Fruit fly (Drosophila melanogaster) whole organism, embryonic: Measurements from ENCODE around the gene r-l.

ENCODE experiments used
- Aef1 ChIP-seq: fragments of 200-800 bp; sonication (Bioruptor generic); IDR thresholded peaks from 3 replicates; pipeline ENCODE4 v1.3.6; 2022; ENCODE audit warnings: missing biosample characterization, missing genetic modification characterization
- Blimp-1 ChIP-seq: fragments of 200-800 bp; sonication (Bioruptor generic); optimal IDR thresholded peaks from 3 replicates; lab custom pipeline; 2018; ENCODE audit warnings: missing biosample characterization, missing genetic modification characterization, mild to moderate bottlenecking, moderate library complexity, missing genetic modification reagents
- Bteb2 ChIP-seq: fragments of 200-800 bp; sonication (Bioruptor generic); optimal IDR thresholded peaks from 2 replicates; lab custom pipeline; 2016; ENCODE audit warnings: missing biosample characterization, missing genetic modification characterization
- CG1024 ChIP-seq: fragments of 200-800 bp; sonication (Bioruptor generic); IDR thresholded peaks from 2 replicates; pipeline ENCODE4 v1.3.6; 2022; ENCODE audit warnings: missing biosample characterization, missing genetic modification characterization
- CG10321 ChIP-seq: fragments of 200-800 bp; sonication (Bioruptor generic); IDR thresholded peaks from 2 replicates; pipeline ENCODE4 v1.3.6; 2022; ENCODE audit warnings: missing biosample characterization, missing genetic modification characterization
- CG11723 ChIP-seq: fragments of 200-800 bp; sonication (Bioruptor generic); optimal IDR thresholded peaks from 2 replicates; lab custom pipeline; 2017; ENCODE audit warnings: missing biosample characterization, mild to moderate bottlenecking, missing genetic modification characterization
- CG12769 ChIP-seq: fragments of 200-800 bp; sonication (Bioruptor generic); optimal IDR thresholded peaks from 2 replicates; lab custom pipeline; 2019; ENCODE audit warnings: missing biosample characterization, mild to moderate bottlenecking, missing genetic modification characterization, moderate library complexity
- CG13287 ChIP-seq: fragments of 200-800 bp; sonication (Bioruptor generic); IDR thresholded peaks from 2 replicates; pipeline ENCODE4 v1.3.6; 2022; ENCODE audit warnings: missing biosample characterization, missing genetic modification characterization; ENCODE audit not compliant: partially characterized antibody
- CG14860 ChIP-seq: fragments of 200-800 bp; sonication (Bioruptor generic); IDR thresholded peaks from 3 replicates; pipeline ENCODE4 v1.3.6; 2022; ENCODE audit warnings: missing biosample characterization, missing genetic modification characterization; ENCODE audit not compliant: partially characterized antibody
- CG15696 ChIP-seq: fragments of 200-800 bp; sonication (Bioruptor generic); optimal IDR thresholded peaks from 2 replicates; lab custom pipeline; 2019; ENCODE audit warnings: missing biosample characterization, mild to moderate bottlenecking, missing genetic modification characterization, moderate library complexity
- CG16813 ChIP-seq: fragments of 200-800 bp; sonication (Bioruptor generic); IDR thresholded peaks from 3 replicates; pipeline ENCODE4 v1.3.6; 2022; ENCODE audit warnings: missing biosample characterization, missing genetic modification characterization; ENCODE audit not compliant: partially characterized antibody
- CG1832 ChIP-seq: fragments of 200-800 bp; sonication (Bioruptor generic); optimal IDR thresholded peaks from 2 replicates; lab custom pipeline; 2017; ENCODE audit warnings: missing biosample characterization, mild to moderate bottlenecking, missing genetic modification characterization, inconsistent platforms
- CG2712 ChIP-seq: fragments of 200-800 bp; optimal IDR thresholded peaks from 3 replicates; lab custom pipeline; 2019; ENCODE audit warnings: missing biosample characterization, mild to moderate bottlenecking, missing genetic modification characterization, moderate library complexity
- CG2875 ChIP-seq: fragments of 200-800 bp; sonication (Bioruptor generic); optimal IDR thresholded peaks from 2 replicates; lab custom pipeline; 2017; ENCODE audit warnings: missing biosample characterization, mild to moderate bottlenecking, missing genetic modification characterization, missing genetic modification reagents
- CG2889 ChIP-seq: fragments of 200-800 bp; sonication (Bioruptor generic); IDR thresholded peaks from 3 replicates; pipeline ENCODE4 v1.3.6; 2022; ENCODE audit warnings: missing biosample characterization, missing genetic modification characterization
- CG3995 ChIP-seq: fragments of 200-800 bp; sonication (Bioruptor generic); optimal IDR thresholded peaks from 3 replicates; lab custom pipeline; 2016; ENCODE audit warnings: missing biosample characterization, missing genetic modification characterization
- CG7357 ChIP-seq: fragments of 200-800 bp; sonication (Bioruptor generic); IDR thresholded peaks from 3 replicates; pipeline ENCODE4 v1.3.6; 2022; ENCODE audit warnings: missing biosample characterization, missing genetic modification characterization
- CG8924 ChIP-seq: fragments of 200-800 bp; optimal IDR thresholded peaks from 3 replicates; lab custom pipeline; 2019; ENCODE audit warnings: missing biosample characterization, mild to moderate bottlenecking, missing genetic modification characterization, moderate library complexity
- CrebB ChIP-seq: fragments of 200-800 bp; sonication (Bioruptor generic); optimal IDR thresholded peaks from 3 replicates; lab custom pipeline; 2018; ENCODE audit warnings: missing biosample characterization, mild to moderate bottlenecking, missing genetic modification characterization
- Deaf1 ChIP-seq: fragments of 200-800 bp; optimal IDR thresholded peaks from 3 replicates; lab custom pipeline; 2019; ENCODE audit warnings: missing biosample characterization, mild to moderate bottlenecking, missing genetic modification characterization, moderate library complexity
- Dref ChIP-seq: fragments of 200-800 bp; sonication (Bioruptor generic); IDR thresholded peaks from 2 replicates; pipeline ENCODE4 v1.3.6; 2022; ENCODE audit warnings: missing biosample characterization, missing genetic modification characterization
- Drgx ChIP-seq: fragments of 200-800 bp; sonication (Bioruptor generic); IDR thresholded peaks from 2 replicates; pipeline ENCODE4 v1.3.6; 2022; ENCODE audit warnings: missing biosample characterization, missing genetic modification characterization
- Ets65A ChIP-seq: fragments of 200-800 bp; sonication (Bioruptor generic); peaks from one replicate; lab custom pipeline; 2016; ENCODE audit warnings: missing biosample characterization, missing genetic modification characterization
- Fer1 ChIP-seq: fragments of 200-800 bp; sonication (Bioruptor generic); optimal IDR thresholded peaks from 2 replicates; lab custom pipeline; 2017; ENCODE audit warnings: missing biosample characterization, mild to moderate bottlenecking, missing genetic modification characterization
- Hey ChIP-seq: fragments of 200-800 bp; sonication (Bioruptor generic); optimal IDR thresholded peaks from 3 replicates; lab custom pipeline; 2018; ENCODE audit warnings: missing biosample characterization, mild to moderate bottlenecking, missing genetic modification characterization
- Jarid2 ChIP-seq: fragments of 200-800 bp; sonication (Bioruptor generic); optimal IDR thresholded peaks from 3 replicates; lab custom pipeline; 2017; ENCODE audit warnings: mild to moderate bottlenecking, missing biosample characterization, missing genetic modification reagents, missing genetic modification characterization
- Med ChIP-seq: fragments of 200-800 bp; sonication (Bioruptor generic); peaks from one replicate; lab custom pipeline; 2016; ENCODE audit warnings: missing biosample characterization, missing genetic modification characterization, mild to moderate bottlenecking, inconsistent platforms, moderate library complexity
- NK7.1 ChIP-seq: fragments of 200-800 bp; sonication (Bioruptor generic); optimal IDR thresholded peaks from 3 replicates; lab custom pipeline; 2016; ENCODE audit warnings: missing biosample characterization, missing genetic modification characterization
- Pdp1 ChIP-seq, 2 experiments: fragments of 200-800 bp; sonication (Bioruptor generic); optimal IDR thresholded peaks; 3 replicates each; lab custom pipeline; 2016; ENCODE audit warnings: missing biosample characterization in 2 of 2, missing genetic modification characterization in 2 of 2, mild to moderate bottlenecking in 1 of 2, moderate library complexity in 1 of 2
- Sox102F ChIP-seq: fragments of 200-800 bp; sonication (Bioruptor generic); optimal IDR thresholded peaks from 2 replicates; lab custom pipeline; 2018; ENCODE audit warnings: missing biosample characterization, mild to moderate bottlenecking, missing genetic modification characterization, moderate library complexity
- TFAM ChIP-seq: fragments of 200-800 bp; sonication (Bioruptor generic); optimal IDR thresholded peaks from 2 replicates; lab custom pipeline; 2017; ENCODE audit warnings: missing biosample characterization, missing genetic modification characterization, inconsistent platforms
- Xrp1 ChIP-seq: fragments of 200-800 bp; sonication (Bioruptor generic); IDR thresholded peaks from 2 replicates; pipeline ENCODE4 v1.3.6; 2022; ENCODE audit warnings: missing biosample characterization, missing genetic modification characterization
- ato ChIP-seq: fragments of 200-800 bp; sonication (Bioruptor generic); IDR thresholded peaks from 2 replicates; pipeline ENCODE4 v1.3.6; 2022; ENCODE audit warnings: missing biosample characterization, missing genetic modification characterization; ENCODE audit not compliant: partially characterized antibody
- chinmo ChIP-seq: fragments of 200-800 bp; sonication (Bioruptor generic); IDR thresholded peaks from 4 replicates; pipeline ENCODE4 v1.3.6; 2022; ENCODE audit warnings: missing biosample characterization, missing genetic modification characterization; ENCODE audit not compliant: partially characterized antibody
- ci ChIP-seq: fragments of 200-800 bp; sonication (Bioruptor generic); IDR thresholded peaks from 3 replicates; pipeline ENCODE4 v1.3.6; 2022; ENCODE audit warnings: missing biosample characterization, missing genetic modification characterization
- fu2 ChIP-seq: fragments of 200-800 bp; sonication (Bioruptor generic); optimal IDR thresholded peaks from 2 replicates; lab custom pipeline; 2016; ENCODE audit warnings: missing biosample characterization, missing genetic modification characterization
- nom ChIP-seq: fragments of 200-800 bp; sonication (Bioruptor generic); optimal IDR thresholded peaks from 2 replicates; lab custom pipeline; 2017; ENCODE audit warnings: missing biosample characterization, missing genetic modification characterization, mild to moderate bottlenecking, moderate library complexity, missing genetic modification reagents
- pros ChIP-seq: fragments of 200-800 bp; sonication (Bioruptor generic); optimal IDR thresholded peaks from 3 replicates; lab custom pipeline; 2019; ENCODE audit warnings: missing biosample characterization, mild to moderate bottlenecking, missing genetic modification characterization, moderate library complexity
- sd ChIP-seq: fragments of 200-800 bp; sonication (Bioruptor generic); optimal IDR thresholded peaks from 3 replicates; lab custom pipeline; 2018; ENCODE audit warnings: missing biosample characterization, mild to moderate bottlenecking, missing genetic modification characterization, moderate library complexity
- sens ChIP-seq: fragments of 200-800 bp; sonication (Bioruptor generic); peaks from one replicate; lab custom pipeline; 2016; ENCODE audit warnings: missing biosample characterization, missing genetic modification characterization
- sob ChIP-seq: fragments of 200-800 bp; sonication (Bioruptor generic); IDR thresholded peaks from 2 replicates; pipeline ENCODE4 v1.3.6; 2022; ENCODE audit warnings: missing biosample characterization, missing genetic modification characterization
- trh ChIP-seq: fragments of 200-800 bp; sonication (Bioruptor generic); optimal IDR thresholded peaks from 2 replicates; lab custom pipeline; 2016; ENCODE audit warnings: missing biosample characterization, missing genetic modification characterization
- vfl ChIP-seq: fragments of 200-800 bp; sonication (Bioruptor generic); optimal IDR thresholded peaks from 2 replicates; lab custom pipeline; 2016; ENCODE audit warnings: missing biosample characterization, missing genetic modification characterization

The r-l gene

dm6 chr3R:21091500-21091899 lies 18.4 kb upstream of the r-l start:
- TF ChIP-seq Sox102F (GFP tag; lab: Kevin White, UChicago) (no peak), Blimp-1 (GFP tag; lab: Kevin White, UChicago) (peak; percentile 60), CG12769 (tag; lab: Kevin White, UChicago) (peak; percentile 45), chinmo (0 out of 4 replicates have a peak, but pooled peaks have one; percentile 36), pros (GFP tag; lab: Kevin White, UChicago) (no peak)

- no peak for TF ChIP-seq CG11723 (GFP tag; lab: Kevin White, UChicago)
- no peak for TF ChIP-seq Aef1 (GFP tag; lab: Robert Waterston, UW)
- TF ChIP-seq Med, result peak; percentile 51
- TF ChIP-seq sd (tag; lab: Kevin White, UChicago), result peak; percentile 7
- no peak for TF ChIP-seq CG1024
- peak; percentile 51 for TF ChIP-seq CG12769 (tag; lab: Kevin White, UChicago)
- TF ChIP-seq ato, result 0 out of 2 replicates have a peak, but pooled peaks have one; percentile 16
- TF ChIP-seq Pdp1 (GFP tag; optimal IDR thresholded peaks at IDR 0.05; lab: Kevin White, UChicago), result peak in 1 of 2 experiments; percentile 80
- 0 out of 3 replicates have a peak, but pooled peaks have one; percentile 36 for TF ChIP-seq ci
- TF ChIP-seq Ets65A, result peak; percentile 77
Measured at dm6 chr3R:21090230-21091021, 17.3 kb upstream of the r-l start.

dm6 chr3R:21089416-21089815 lies 16.3 kb upstream of the r-l start:
- TF ChIP-seq Drgx (GFP tag; lab: Robert Waterston, UW) (peak; percentile 52; the same call in 1 of the 2 replicates), sens (peak; percentile 24), CG15696 (no peak), CG14860 (GFP tag; lab: Robert Waterston, UW) (no peak), nom (peak; percentile 6), Xrp1 (GFP tag; lab: Robert Waterston, UW) (0 out of 2 replicates have a peak, but pooled peaks have one; percentile 12), vfl (no peak), trh (no peak)

- TF ChIP-seq CG13287 (GFP tag; lab: Robert Waterston, UW) (no peak), CrebB (tag; lab: Kevin White, UChicago) (no peak), Dref (GFP tag; lab: Robert Waterston, UW) (no peak), TFAM (no peak), fu2 (GFP tag; lab: Kevin White, UChicago) (no peak), CG16813 (no peak), CG2875 (no peak), CG1832 (no peak)
Measured at dm6 chr3R:21084979-21085378, 11.9 kb upstream of the r-l start.

dm6 chr3R:21080876-21081586 lies 7.9 kb upstream of the r-l start, which contains the start of gene HHEX:
Gene HHEX (minus strand): TSS chr3R:21080926.
- TF ChIP-seq CG10321, result peak; percentile 62
- no peak for TF ChIP-seq CG2889 (GFP tag; lab: Robert Waterston, UW)
- TF ChIP-seq CG8924 (tag; lab: Kevin White, UChicago), result no peak
- peak; percentile 7 for TF ChIP-seq Jarid2 (GFP tag; lab: Kevin White, UChicago)
- TF ChIP-seq Fer1 (GFP tag; lab: Kevin White, UChicago), result peak; percentile 7
- TF ChIP-seq CG2712, result no peak
- TF ChIP-seq Deaf1 (tag; lab: Kevin White, UChicago), result peak; percentile 44
- peak; percentile 70 for TF ChIP-seq CG12769 (tag; lab: Kevin White, UChicago)
- TF ChIP-seq CG3995 (GFP tag; lab: Kevin White, UChicago), result no peak
- TF ChIP-seq Bteb2 (GFP tag; lab: Kevin White, UChicago), result no peak
- TF ChIP-seq Hey (tag; lab: Kevin White, UChicago), result peak; percentile 92
- TF ChIP-seq sob (GFP tag; lab: Robert Waterston, UW), result 0 out of 2 replicates have a peak, but pooled peaks have one; percentile 19
- TF ChIP-seq NK7.1 (GFP tag; lab: Kevin White, UChicago), result no peak
- TF ChIP-seq CG7357 (GFP tag; lab: Robert Waterston, UW), result no peak
